Worm (Caenorhabditis elegans): ENCODE results near the gene H06A10.1.

Gene H06A10.1

ce11 chrX:13556066-13556465, 48.7 kb downstream of the H06A10.1 start, which contains the start of gene glb-20:
TSS of gene glb-20 (minus strand) at chrX:13556166.
- TF ChIP-seq him-1 (tag; optimal IDR thresholded peaks at IDR 0.05) = no peak
- TF ChIP-seq W03F9.2 (tag; optimal IDR thresholded peaks at IDR 0.05) = no peak
- no peak for TF ChIP-seq dao-5 (tag; optimal IDR thresholded peaks at IDR 0.05)

ce11 chrX:13558667-13559066, 51.3 kb downstream of the H06A10.1 start:
- TF ChIP-seq dao-5 (tag; optimal IDR thresholded peaks at IDR 0.05) (no peak), W03F9.2 (tag; optimal IDR thresholded peaks at IDR 0.05) (no peak), him-1 (tag; optimal IDR thresholded peaks at IDR 0.05) (no peak)
